Fruit fly (Drosophila melanogaster): ENCODE data around the gene rtet.

Gene rtet

DNA sequence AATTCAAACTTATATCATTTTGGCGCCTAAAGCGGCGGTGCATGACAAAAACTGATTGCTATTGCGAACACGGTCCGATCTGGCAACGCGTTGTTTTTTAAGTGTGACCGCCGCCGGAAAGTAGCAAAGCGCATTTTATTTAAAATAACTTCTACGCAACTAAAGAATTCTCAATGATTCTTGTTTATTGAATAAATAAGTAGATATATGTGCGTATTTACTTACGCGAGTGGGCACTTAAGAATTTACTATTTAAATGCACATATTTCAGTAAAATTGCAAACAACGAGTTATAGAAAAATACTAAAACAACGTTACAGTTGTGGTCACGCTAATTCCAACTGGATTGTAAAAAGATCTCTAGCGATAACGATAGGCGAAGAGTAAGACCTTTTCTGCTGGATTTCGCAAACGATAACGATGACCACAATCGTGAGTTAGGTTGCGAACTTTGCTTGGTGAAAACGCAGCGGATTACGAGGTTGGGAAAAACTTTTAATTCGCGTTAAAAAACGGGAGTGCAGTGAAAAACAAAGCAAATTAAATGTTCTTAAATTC, 47.8 kb downstream of the rtet start (continued):
- TF ChIP-seq Hr3 (GFP tag; optimal IDR thresholded peaks at IDR 0.05), result no peak
- TF ChIP-seq pzg (GFP tag; optimal IDR thresholded peaks at IDR 0.05), result peak; percentile 85
- no peak for TF ChIP-seq CG6254 (GFP tag; optimal IDR thresholded peaks at IDR 0.05)
- no peak for TF ChIP-seq chn (GFP tag; optimal IDR thresholded peaks at IDR 0.05)
- no peak for TF ChIP-seq corto (GFP tag; optimal IDR thresholded peaks at IDR 0.05)
- TF ChIP-seq fru (optimal IDR thresholded peaks at IDR 0.05), result no peak
- no peak for TF ChIP-seq lab (GFP tag; optimal IDR thresholded peaks at IDR 0.05)
- no peak for TF ChIP-seq CG4404 (GFP tag; IDR thresholded peaks at IDR 0.05)
- no peak for TF ChIP-seq wdn (GFP tag; IDR thresholded peaks at IDR 0.05)
- TF ChIP-seq CG7372 (GFP tag; IDR thresholded peaks at IDR 0.05), result no peak
- TF ChIP-seq CG12942 (GFP tag; optimal IDR thresholded peaks at IDR 0.05), result no peak
- TF ChIP-seq CG7928 (GFP tag; optimal IDR thresholded peaks at IDR 0.05), result no peak
- TF ChIP-seq ewg (GFP tag; optimal IDR thresholded peaks at IDR 0.05), result no peak
- TF ChIP-seq CG16815 (GFP tag; optimal IDR thresholded peaks at IDR 0.05), result no peak
- peak; percentile 83 for TF ChIP-seq Ets97D (GFP tag; optimal IDR thresholded peaks at IDR 0.05)
- TF ChIP-seq Chrac-16 (GFP tag; optimal IDR thresholded peaks at IDR 0.05), result peak; percentile 7
- TF ChIP-seq mirr (GFP tag; optimal IDR thresholded peaks at IDR 0.05), result no peak
- no peak for TF ChIP-seq CG17829 (tag; optimal IDR thresholded peaks at IDR 0.05)
- peak; percentile 19 for TF ChIP-seq trem (tag; optimal IDR thresholded peaks at IDR 0.05)
- no peak for TF ChIP-seq seq (GFP tag; IDR thresholded peaks at IDR 0.05)
- no peak for TF ChIP-seq CG15269 (tag; optimal IDR thresholded peaks at IDR 0.05)
- no peak for TF ChIP-seq kni (GFP tag; optimal IDR thresholded peaks at IDR 0.05)
- TF ChIP-seq CG13894 (tag; optimal IDR thresholded peaks at IDR 0.05), result no peak
- TF ChIP-seq scrt (GFP tag; optimal IDR thresholded peaks at IDR 0.05), result no peak
- TF ChIP-seq CG10321 (GFP tag; IDR thresholded peaks at IDR 0.05), result no peak
- peak; percentile 47 for TF ChIP-seq pita (GFP tag; optimal IDR thresholded peaks at IDR 0.05)
- no peak for TF ChIP-seq chif (GFP tag; optimal IDR thresholded peaks at IDR 0.05)
- no peak for TF ChIP-seq GATAe (GFP tag; conservative IDR thresholded peaks at IDR 0.05)
- no peak for TF ChIP-seq CG16863 (GFP tag; optimal IDR thresholded peaks at IDR 0.05)
- TF ChIP-seq Doc2 (GFP tag; IDR thresholded peaks at IDR 0.05), result no peak
- peak; percentile 39 for TF ChIP-seq CG17186 (GFP tag; optimal IDR thresholded peaks at IDR 0.05)
- no peak for TF ChIP-seq Blimp-1 (GFP tag; optimal IDR thresholded peaks at IDR 0.05)
- no peak for TF ChIP-seq Dip2 (GFP tag; IDR thresholded peaks at IDR 0.05)
- TF ChIP-seq Lpt (GFP tag; optimal IDR thresholded peaks at IDR 0.05), result no peak
- TF ChIP-seq bigmax (GFP tag; optimal IDR thresholded peaks at IDR 0.05), result no peak
- TF ChIP-seq Meics (GFP tag; optimal IDR thresholded peaks at IDR 0.05), result no peak
- no peak for TF ChIP-seq CG3065 (GFP tag; optimal IDR thresholded peaks at IDR 0.05)
- TF ChIP-seq CG17802 (tag; optimal IDR thresholded peaks at IDR 0.05), result no peak
- TF ChIP-seq CG3838 (GFP tag; optimal IDR thresholded peaks at IDR 0.05), result no peak
- no peak for TF ChIP-seq CG6854 (GFP tag; optimal IDR thresholded peaks at IDR 0.05)
- TF ChIP-seq knrl (GFP tag; IDR thresholded peaks at IDR 0.05; ENCODE audit: partially characterized antibody), result peak; percentile 61; the same call in 2 of the 3 replicates
- TF ChIP-seq sens (GFP tag), result peak; percentile 75
- no peak for TF ChIP-seq YL-1 (GFP tag; optimal IDR thresholded peaks at IDR 0.05)
- no peak for TF ChIP-seq cad (GFP tag; optimal IDR thresholded peaks at IDR 0.05)
- TF ChIP-seq exex (tag; optimal IDR thresholded peaks at IDR 0.05), result no peak
- TF ChIP-seq Dip3 (GFP tag; optimal IDR thresholded peaks at IDR 0.05), result peak; percentile 36
- TF ChIP-seq CG11247 (GFP tag; IDR thresholded peaks at IDR 0.05), result no peak
- no peak for TF ChIP-seq toy (GFP tag; IDR thresholded peaks at IDR 0.05)
- TF ChIP-seq her (GFP tag; optimal IDR thresholded peaks at IDR 0.05), result no peak
- TF ChIP-seq Hr39 (optimal IDR thresholded peaks at IDR 0.05), result no peak
- TF ChIP-seq Bgb (GFP tag; IDR thresholded peaks at IDR 0.05; ENCODE audit: partially characterized antibody), result peak; percentile 49
- TF ChIP-seq Dbx (GFP tag; IDR thresholded peaks at IDR 0.05), result no peak
